Fruit fly (Drosophila melanogaster): ENCODE results near the gene RpL28.
A peak's percentile ranks its signal among the peaks of the same experiment; 100 is the strongest.

RpL28 gene

DNA sequence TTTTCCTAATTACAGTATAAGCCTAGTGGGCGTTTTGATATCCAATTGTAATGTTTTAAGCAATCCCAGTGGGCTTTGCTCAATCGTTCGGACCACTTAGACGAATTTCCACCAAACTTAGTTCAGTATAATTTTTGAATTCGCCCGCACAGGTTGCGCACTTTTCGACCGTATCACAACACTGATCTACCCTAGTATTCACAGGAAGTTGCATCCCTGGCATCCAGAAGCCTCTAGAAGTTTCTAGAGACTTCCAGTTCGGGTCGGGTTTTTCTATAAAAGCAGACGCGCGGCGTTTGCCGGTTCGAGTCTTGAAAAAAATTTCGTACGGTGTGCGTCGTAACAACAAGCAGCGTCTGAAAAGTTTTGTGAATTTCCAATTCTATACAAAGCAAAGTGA is 29.8 kb downstream of the RpL28 start, which contains the start of gene Hsp83:
Hsp83 (plus strand) TSS at position 58 of the 400 bp plus-strand sequence.
- TF ChIP-seq Vsx2 (GFP tag; optimal IDR thresholded peaks at IDR 0.05; ENCODE audit: partially characterized antibody) = no peak
- peak; percentile 98 for TF ChIP-seq br (GFP tag; optimal IDR thresholded peaks at IDR 0.05)
- peak; percentile 87 for TF ChIP-seq HLH106 (tag; optimal IDR thresholded peaks at IDR 0.05)
- peak; percentile 81 for TF ChIP-seq Rel (GFP tag; optimal IDR thresholded peaks at IDR 0.05)
- peak; percentile 88 for TF ChIP-seq Rel (tag; optimal IDR thresholded peaks at IDR 0.05)
- peak; percentile 90 for TF ChIP-seq dmrt93B (GFP tag; optimal IDR thresholded peaks at IDR 0.05)
- peak; percentile 95 for TF ChIP-seq sage (GFP tag; optimal IDR thresholded peaks at IDR 0.05)
- TF ChIP-seq Jra (GFP tag; optimal IDR thresholded peaks at IDR 0.05) = peak; percentile 68
- TF ChIP-seq Dif (GFP tag; optimal IDR thresholded peaks at IDR 0.05; ENCODE audit: partially characterized antibody) = peak; percentile 27
- no peak for TF ChIP-seq N (GFP tag; optimal IDR thresholded peaks at IDR 0.05)
- no peak for TF ChIP-seq lola (GFP tag; optimal IDR thresholded peaks at IDR 0.05)
- peak; percentile 94 for TF ChIP-seq OdsH (GFP tag; optimal IDR thresholded peaks at IDR 0.05)
- TF ChIP-seq Abd-B (GFP tag; optimal IDR thresholded peaks at IDR 0.05) = no peak
- TF ChIP-seq GATAd (GFP tag; optimal IDR thresholded peaks at IDR 0.05) = no peak
- TF ChIP-seq Hnf4 (GFP tag; optimal IDR thresholded peaks at IDR 0.05) = peak; percentile 92
- TF ChIP-seq h (GFP tag; optimal IDR thresholded peaks at IDR 0.05) = peak; percentile 96
- TF ChIP-seq jim (GFP tag; optimal IDR thresholded peaks at IDR 0.05) = no peak
- peak; percentile 87 to 93 for TF ChIP-seq foxo (GFP tag; optimal IDR thresholded peaks at IDR 0.05)
- TF ChIP-seq Hr78 (GFP tag; optimal IDR thresholded peaks at IDR 0.05) = no peak
- peak; percentile 57 for TF ChIP-seq Mio (GFP tag; optimal IDR thresholded peaks at IDR 0.05)
- no peak for TF ChIP-seq Myc (optimal IDR thresholded peaks at IDR 0.05)
- TF ChIP-seq tai (GFP tag; optimal IDR thresholded peaks at IDR 0.05) = no peak
- TF ChIP-seq dl (GFP tag; optimal IDR thresholded peaks at IDR 0.05; ENCODE audit: insufficient read depth in 1 of 2, partially characterized antibody in 2 of 2) = no peak
- TF ChIP-seq CrebA (GFP tag; optimal IDR thresholded peaks at IDR 0.05; ENCODE audit: borderline replicate concordance) = no peak
- no peak for TF ChIP-seq usp (GFP tag; optimal IDR thresholded peaks at IDR 0.05)
- TF ChIP-seq Hr83 (GFP tag; optimal IDR thresholded peaks at IDR 0.05; ENCODE audit: poor library complexity, severe bottlenecking) = peak; percentile 99
- TF ChIP-seq Sp1 (GFP tag; optimal IDR thresholded peaks at IDR 0.05) = peak; percentile 98
- peak; percentile 85 for TF ChIP-seq sv (GFP tag; optimal IDR thresholded peaks at IDR 0.05)
- TF ChIP-seq ey (GFP tag; optimal IDR thresholded peaks at IDR 0.05) = peak; percentile 80
- TF ChIP-seq pan (optimal IDR thresholded peaks at IDR 0.05) = no peak
- peak; percentile 98 for TF ChIP-seq rgr (GFP tag; optimal IDR thresholded peaks at IDR 0.05)
- no peak for TF ChIP-seq Dfd (GFP tag; optimal IDR thresholded peaks at IDR 0.05)
- TF ChIP-seq brk (GFP tag; optimal IDR thresholded peaks at IDR 0.05) = peak; percentile 90
- peak; percentile 94 for TF ChIP-seq CG9705 (GFP tag; optimal IDR thresholded peaks at IDR 0.05)
- peak; percentile 86 for TF ChIP-seq CG32264 (GFP tag; optimal IDR thresholded peaks at IDR 0.05)
- peak; percentile 95 for TF ChIP-seq fru (GFP tag; optimal IDR thresholded peaks at IDR 0.05)
- peak; percentile 65 for TF ChIP-seq woc (GFP tag; optimal IDR thresholded peaks at IDR 0.05)
- peak; percentile 80 for TF ChIP-seq psq (GFP tag; optimal IDR thresholded peaks at IDR 0.05)
- peak; percentile 78 for TF ChIP-seq dsf (GFP tag; optimal IDR thresholded peaks at IDR 0.05; ENCODE audit: borderline replicate concordance)

DNA sequence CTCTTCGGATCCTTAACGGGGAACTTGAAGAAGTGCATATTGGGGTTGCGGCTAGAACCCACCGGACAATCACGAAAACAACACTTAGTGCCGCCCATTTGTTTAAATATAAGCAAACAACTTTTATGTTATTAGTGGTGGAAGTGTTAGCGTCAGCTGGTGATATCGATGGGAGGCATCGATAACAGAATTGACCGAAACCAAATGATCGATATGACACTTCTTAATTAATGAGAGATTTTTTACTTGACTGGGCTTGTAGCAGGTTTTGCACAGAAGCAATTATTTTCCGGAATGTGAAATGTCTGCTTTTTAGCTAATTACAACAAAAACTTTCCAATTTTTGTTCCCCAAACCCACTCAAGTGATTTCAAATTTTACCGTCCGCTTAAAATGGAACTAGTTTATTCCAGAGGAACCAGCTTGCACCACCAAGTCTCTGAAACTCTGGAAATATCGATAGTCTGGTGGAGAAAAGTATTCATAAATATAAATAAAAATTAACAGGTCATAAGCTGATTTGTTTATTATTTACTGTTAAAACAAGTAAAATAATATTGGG is 30.3 kb downstream of the RpL28 start, which contains the start of gene CG14965:
CG14965 (minus strand) TSS at position 159 of the 562 bp plus-strand sequence.
- TF ChIP-seq dmrt93B (GFP tag; optimal IDR thresholded peaks at IDR 0.05) = no peak
- no peak for TF ChIP-seq CG9705 (GFP tag; optimal IDR thresholded peaks at IDR 0.05)
- TF ChIP-seq Hnf4 (GFP tag; optimal IDR thresholded peaks at IDR 0.05) = no peak
- no peak for TF ChIP-seq fru (GFP tag; optimal IDR thresholded peaks at IDR 0.05)
- no peak for TF ChIP-seq usp (GFP tag; optimal IDR thresholded peaks at IDR 0.05)
- TF ChIP-seq Dif (GFP tag; optimal IDR thresholded peaks at IDR 0.05; ENCODE audit: partially characterized antibody) = no peak
- no peak for TF ChIP-seq brk (GFP tag; optimal IDR thresholded peaks at IDR 0.05)
- TF ChIP-seq foxo (GFP tag; optimal IDR thresholded peaks at IDR 0.05) = no peak
- no peak for TF ChIP-seq CrebA (GFP tag; optimal IDR thresholded peaks at IDR 0.05; ENCODE audit: borderline replicate concordance)
- peak; percentile 76 for TF ChIP-seq Hr83 (GFP tag; optimal IDR thresholded peaks at IDR 0.05; ENCODE audit: poor library complexity, severe bottlenecking)
- TF ChIP-seq Sp1 (GFP tag; optimal IDR thresholded peaks at IDR 0.05) = no peak
- TF ChIP-seq Jra (GFP tag; optimal IDR thresholded peaks at IDR 0.05) = peak; percentile 8
- TF ChIP-seq N (GFP tag; optimal IDR thresholded peaks at IDR 0.05) = no peak
- TF ChIP-seq Vsx2 (GFP tag; optimal IDR thresholded peaks at IDR 0.05; ENCODE audit: partially characterized antibody) = no peak
- no peak for TF ChIP-seq Mio (GFP tag; optimal IDR thresholded peaks at IDR 0.05)
- TF ChIP-seq br (GFP tag; optimal IDR thresholded peaks at IDR 0.05) = no peak
